Fruit fly (Drosophila melanogaster) whole organism, pupa: ENCODE data around the gene temp.
A peak's percentile ranks its signal among the peaks of the same experiment; 100 is the strongest.

ENCODE experiments used
- CG10348 ChIP-seq: fragments of 200-800 bp; sonication (Bioruptor generic); IDR thresholded peaks from 2 replicates; pipeline ENCODE4 v1.3.6; 2022; ENCODE audit warnings: missing biosample characterization, missing genetic modification characterization
- CG12605 ChIP-seq: fragments of 200-800 bp; sonication (Bioruptor generic); IDR thresholded peaks from 2 replicates; pipeline ENCODE4 v1.3.6; 2022; ENCODE audit warnings: missing biosample characterization, missing genetic modification characterization
- CG13204 ChIP-seq: fragments of 200-800 bp; sonication (Bioruptor generic); optimal IDR thresholded peaks from 2 replicates; lab custom pipeline; 2018; ENCODE audit warnings: missing biosample characterization, mild to moderate bottlenecking, missing genetic modification characterization, moderate library complexity
- CG15710 ChIP-seq: fragments of 200-800 bp; sonication (Bioruptor generic); optimal IDR thresholded peaks from 2 replicates; lab custom pipeline; 2018; ENCODE audit warnings: missing biosample characterization, mild to moderate bottlenecking, missing genetic modification characterization, moderate library complexity
- CG32121 ChIP-seq: fragments of 200-800 bp; sonication (Bioruptor generic); IDR thresholded peaks from 2 replicates; pipeline ENCODE4 v1.3.6; 2022; ENCODE audit warnings: missing biosample characterization, missing genetic modification characterization
- CG34367 ChIP-seq: fragments of 200-800 bp; sonication (Bioruptor generic); optimal IDR thresholded peaks from 2 replicates; lab custom pipeline; 2018; ENCODE audit warnings: missing biosample characterization, mild to moderate bottlenecking, missing genetic modification characterization
- CG9948 ChIP-seq: fragments of 200-800 bp; sonication (Bioruptor generic); optimal IDR thresholded peaks from 2 replicates; lab custom pipeline; 2018; ENCODE audit warnings: missing biosample characterization, mild to moderate bottlenecking, missing genetic modification characterization, moderate library complexity
- EcR ChIP-seq: fragments of 200-800 bp; sonication (Bioruptor generic); optimal IDR thresholded peaks from 3 replicates; lab custom pipeline; 2019; ENCODE audit warnings: missing biosample characterization, missing genetic modification characterization, mild to moderate bottlenecking, moderate library complexity, missing genetic modification reagents
- Snoo ChIP-seq: fragments of 200-800 bp; sonication (Bioruptor generic); optimal IDR thresholded peaks from 3 replicates; lab custom pipeline; 2017; ENCODE audit warnings: missing biosample characterization, mild to moderate bottlenecking, missing genetic modification characterization, inconsistent platforms
- fd96Ca ChIP-seq: fragments of 200-800 bp; sonication (Bioruptor generic); IDR thresholded peaks from 3 replicates; pipeline ENCODE4 v1.3.6; 2022; ENCODE audit warnings: missing biosample characterization, missing genetic modification characterization
- rn ChIP-seq: fragments of 200-800 bp; sonication (Bioruptor generic); IDR thresholded peaks from 2 replicates; pipeline ENCODE4 v1.3.6; 2022; ENCODE audit warnings: missing biosample characterization, missing genetic modification characterization

- TF ChIP-seq CG9948 = no peak
- TF ChIP-seq CG13204 (GFP tag; lab: Kevin White, UChicago) = no peak
- no peak for TF ChIP-seq rn (GFP tag; lab: Robert Waterston, UW)
- TF ChIP-seq fd96Ca (GFP tag; lab: Robert Waterston, UW) = no peak
- TF ChIP-seq CG15710 = no peak
- TF ChIP-seq EcR (GFP tag; lab: Kevin White, UChicago) = no peak
- 0 out of 2 replicates have a peak, but pooled peaks have one; percentile 12 for TF ChIP-seq CG12605 (GFP tag; lab: Robert Waterston, UW)
- no peak for TF ChIP-seq CG34367 (tag; lab: Kevin White, UChicago)
- 0 out of 2 replicates have a peak, but pooled peaks have one; percentile 25 for TF ChIP-seq CG32121 (GFP tag; lab: Robert Waterston, UW)
- no peak for TF ChIP-seq CG10348
- no peak for TF ChIP-seq Snoo (tag; lab: Kevin White, UChicago)
These were observed 26.0 kb upstream of the temp start for dm6 chrX:2288327-2288726.
